Fruit fly (Drosophila melanogaster) whole organism, prepupa: ENCODE measurements around the gene Tbcd.

Source experiments
- CG6808 ChIP-seq: fragments of 200-800 bp; sonication (Bioruptor generic); optimal IDR thresholded peaks from 3 replicates; lab custom pipeline; 2017; ENCODE audit warnings: missing biosample characterization, missing genetic modification characterization, mild to moderate bottlenecking, moderate library complexity, missing genetic modification reagents
- CG8319 ChIP-seq: fragments of 200-800 bp; sonication (Bioruptor generic); optimal IDR thresholded peaks from 3 replicates; lab custom pipeline; 2016; ENCODE audit warnings: missing biosample characterization, missing genetic modification characterization
- Eip75B ChIP-seq: fragments of 200-800 bp; sonication (Bioruptor generic); optimal IDR thresholded peaks from 3 replicates; lab custom pipeline; 2016; ENCODE audit warnings: missing biosample characterization, missing genetic modification characterization
- topi ChIP-seq: fragments of 200-800 bp; sonication (Bioruptor generic); optimal IDR thresholded peaks from 3 replicates; lab custom pipeline; 2016; ENCODE audit warnings: missing biosample characterization, missing genetic modification characterization

- TF ChIP-seq CG8319 (GFP tag; lab: Kevin White, UChicago) (no peak), topi (GFP tag; lab: Kevin White, UChicago) (no peak), Eip75B (GFP tag; lab: Kevin White, UChicago) (no peak), CG6808 (GFP tag; lab: Kevin White, UChicago) (no peak)
Observed at dm6 chr2L:2155453-2155852, 8.1 kb downstream of the Tbcd start, which contains the start of gene CG15382.
